Fruit fly (Drosophila melanogaster): ENCODE results near the gene CCT6.

CCT6 gene

DNA sequence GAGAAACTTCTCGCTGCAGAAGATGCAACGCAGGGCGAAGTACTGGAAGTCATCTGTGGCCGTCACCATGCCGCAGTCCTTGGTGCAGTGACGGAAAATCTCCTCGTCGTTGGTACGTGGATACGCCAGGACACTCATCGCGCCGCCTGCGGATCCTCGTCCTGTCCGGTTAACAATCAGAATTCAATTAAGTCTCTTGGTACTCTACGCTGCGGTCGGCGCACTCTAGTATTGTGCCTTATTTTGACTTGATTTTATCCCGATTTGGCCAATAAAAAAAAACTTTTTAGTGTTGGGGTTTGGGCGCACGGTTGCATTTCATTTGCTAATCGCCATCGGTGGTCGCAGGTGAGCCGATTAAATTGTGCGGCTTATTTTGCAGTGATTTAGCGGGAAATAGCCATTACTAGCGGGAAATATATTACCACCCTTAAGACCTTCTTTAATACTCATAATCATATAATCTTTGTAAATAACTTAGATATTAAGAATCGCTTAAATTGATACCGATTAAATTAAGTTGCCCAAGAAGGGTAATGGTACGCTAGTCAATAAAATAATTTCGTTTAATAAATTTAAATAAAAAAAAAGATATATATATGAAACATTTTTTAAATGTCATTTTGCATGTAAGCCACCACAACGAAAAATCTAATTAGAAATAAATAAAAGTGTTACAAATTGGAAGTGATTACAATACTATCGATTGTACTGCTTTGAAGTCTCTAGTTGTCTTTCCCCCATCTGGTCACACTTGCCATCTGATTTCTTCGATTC, at the start of gene CCT6, which contains the start of gene CG8944 (continued):
- TF ChIP-seq shn (GFP tag; optimal IDR thresholded peaks at IDR 0.05): no peak
- TF ChIP-seq Tbp (GFP tag; optimal IDR thresholded peaks at IDR 0.05): no peak
- TF ChIP-seq CG11085 (GFP tag; IDR thresholded peaks at IDR 0.05): no peak
- TF ChIP-seq CG7357 (GFP tag; IDR thresholded peaks at IDR 0.05): no peak
- TF ChIP-seq CG12659 (GFP tag; optimal IDR thresholded peaks at IDR 0.05): peak; percentile 18
- no peak for TF ChIP-seq rib (GFP tag; IDR thresholded peaks at IDR 0.05)
- no peak for TF ChIP-seq Elba2 (GFP tag; optimal IDR thresholded peaks at IDR 0.05)
- TF ChIP-seq CG13775 (GFP tag; optimal IDR thresholded peaks at IDR 0.05): peak; percentile 29
- no peak for TF ChIP-seq zen2 (GFP tag; IDR thresholded peaks at IDR 0.05; ENCODE audit: partially characterized antibody)
- no peak for TF ChIP-seq CG4820 (GFP tag; optimal IDR thresholded peaks at IDR 0.05)
- TF ChIP-seq salm (tag; optimal IDR thresholded peaks at IDR 0.05): no peak
- TF ChIP-seq MESR4 (GFP tag; optimal IDR thresholded peaks at IDR 0.05): peak; percentile 90
- TF ChIP-seq CG11398 (GFP tag; optimal IDR thresholded peaks at IDR 0.05): no peak
- peak; percentile 52; the same call in 1 of the 4 replicates for TF ChIP-seq Dll (GFP tag; IDR thresholded peaks at IDR 0.05; ENCODE audit: partially characterized antibody)
- no peak for TF ChIP-seq cwo (GFP tag; optimal IDR thresholded peaks at IDR 0.05)
- no peak for TF ChIP-seq CG4360 (GFP tag; IDR thresholded peaks at IDR 0.05)
- no peak for TF ChIP-seq unpg (GFP tag; optimal IDR thresholded peaks at IDR 0.05)
- no peak for TF ChIP-seq Oli (tag; optimal IDR thresholded peaks at IDR 0.05)
- TF ChIP-seq Doc2 (GFP tag; IDR thresholded peaks at IDR 0.05): no peak
- TF ChIP-seq CG2116 (GFP tag; optimal IDR thresholded peaks at IDR 0.05): peak; percentile 96
- TF ChIP-seq so (GFP tag; IDR thresholded peaks at IDR 0.05): no peak
- TF ChIP-seq nom (GFP tag; optimal IDR thresholded peaks at IDR 0.05): no peak
- no peak for TF ChIP-seq CG11247 (GFP tag; IDR thresholded peaks at IDR 0.05)
- TF ChIP-seq wek (GFP tag; optimal IDR thresholded peaks at IDR 0.05): no peak
- peak; percentile 17 for TF ChIP-seq CG18262 (tag; optimal IDR thresholded peaks at IDR 0.05)
- no peak; the same call in 2 of the 3 replicates for TF ChIP-seq ken (GFP tag; IDR thresholded peaks at IDR 0.05)
- TF ChIP-seq trh (GFP tag; optimal IDR thresholded peaks at IDR 0.05): no peak
- TF ChIP-seq Scr (GFP tag; IDR thresholded peaks at IDR 0.05; ENCODE audit: partially characterized antibody): peak; percentile 57
- no peak for TF ChIP-seq trem (tag; optimal IDR thresholded peaks at IDR 0.05)
- TF ChIP-seq vnd (GFP tag; IDR thresholded peaks at IDR 0.05; ENCODE audit: partially characterized antibody): peak; percentile 35; the same call in 1 of the 3 replicates
- TF ChIP-seq CG1792 (GFP tag; optimal IDR thresholded peaks at IDR 0.05): no peak
- no peak for TF ChIP-seq fd96Cb (tag; optimal IDR thresholded peaks at IDR 0.05)
- peak; percentile 20 for TF ChIP-seq ind (GFP tag; optimal IDR thresholded peaks at IDR 0.05)
- no peak for TF ChIP-seq usp (GFP tag; optimal IDR thresholded peaks at IDR 0.05)
- TF ChIP-seq CG17829 (tag; optimal IDR thresholded peaks at IDR 0.05): peak; percentile 22
- TF ChIP-seq pan (optimal IDR thresholded peaks at IDR 0.05): no peak
- no peak for TF ChIP-seq pan (GFP tag; optimal IDR thresholded peaks at IDR 0.05 in 1 of 2, IDR thresholded peaks at IDR 0.05 in 1 of 2)
- no peak for TF ChIP-seq Hmr (GFP tag; optimal IDR thresholded peaks at IDR 0.05)
- no peak for TF ChIP-seq CG13123 (GFP tag; optimal IDR thresholded peaks at IDR 0.05)
- no peak for TF ChIP-seq jigr1 (GFP tag; IDR thresholded peaks at IDR 0.05)
- TF ChIP-seq CG11456 (GFP tag; IDR thresholded peaks at IDR 0.05): peak; percentile 41; the same call in 1 of the 3 replicates
- no peak for TF ChIP-seq Hsf (GFP tag; optimal IDR thresholded peaks at IDR 0.05)
- 0 out of 3 replicates have a peak, but pooled peaks have one; percentile 19 for TF ChIP-seq ci (GFP tag; IDR thresholded peaks at IDR 0.05)
- TF ChIP-seq Vsx1 (GFP tag; optimal IDR thresholded peaks at IDR 0.05): no peak
- TF ChIP-seq CG9727 (GFP tag; optimal IDR thresholded peaks at IDR 0.05): no peak
- TF ChIP-seq Hand (GFP tag; optimal IDR thresholded peaks at IDR 0.05): no peak
- TF ChIP-seq CG6813 (GFP tag; optimal IDR thresholded peaks at IDR 0.05): no peak
- no peak for TF ChIP-seq Atf3 (GFP tag; optimal IDR thresholded peaks at IDR 0.05)
- TF ChIP-seq ttk (GFP tag; IDR thresholded peaks at IDR 0.05): no peak
- TF ChIP-seq CG17186 (GFP tag; optimal IDR thresholded peaks at IDR 0.05): no peak

Data from whole organism, embryonic.